Worm (Caenorhabditis elegans) whole organism, L3 larva: ENCODE measurements around the gene F26A10.2.

ENCODE experiments used
- R02D3.7 ChIP-seq: fragments of 150-350 bp; optimal IDR thresholded peaks from 2 replicates; lab custom pipeline; 2014; ENCODE audit warnings: missing biosample characterization, missing genetic modification characterization
- ZK546.5 ChIP-seq: sonication (generic microtip); optimal IDR thresholded peaks from 2 replicates; lab custom pipeline; 2017; ENCODE audit warnings: missing biosample characterization, missing genetic modification characterization
- aly-2 ChIP-seq: fragments of 150-350 bp; optimal IDR thresholded peaks from 2 replicates; lab custom pipeline; 2014; ENCODE audit warnings: missing biosample characterization, missing genetic modification characterization
- ama-1 ChIP-seq: fragments of 150-350 bp; optimal IDR thresholded peaks from 2 replicates; lab custom pipeline; 2018
- ceh-28 ChIP-seq: fragments of 150-350 bp; optimal IDR thresholded peaks from 2 replicates; lab custom pipeline; 2014; ENCODE audit warnings: missing biosample characterization, missing genetic modification reagents, missing genetic modification characterization
- ceh-9 ChIP-seq: sonication (generic microtip); optimal IDR thresholded peaks from 2 replicates; lab custom pipeline; 2018; ENCODE audit warnings: missing biosample characterization, missing genetic modification characterization
- daf-12 ChIP-seq: fragments of 150-350 bp; optimal IDR thresholded peaks from 2 replicates; lab custom pipeline; 2014; ENCODE audit warnings: missing biosample characterization, missing genetic modification reagents, missing genetic modification characterization
- egl-27 ChIP-seq: sonication (generic microtip); optimal IDR thresholded peaks from 4 replicates; lab custom pipeline; 2017; ENCODE audit warnings: missing biosample characterization, missing genetic modification reagents, missing genetic modification characterization
- egl-5 ChIP-seq: fragments of 150-350 bp; optimal IDR thresholded peaks from 2 replicates; lab custom pipeline; 2017; ENCODE audit warnings: missing biosample characterization, missing genetic modification reagents, missing genetic modification characterization, inconsistent platforms
- elt-1 ChIP-seq: fragments of 150-350 bp; optimal IDR thresholded peaks from 2 replicates; lab custom pipeline; 2014; ENCODE audit warnings: missing biosample characterization, missing genetic modification characterization
- elt-2 ChIP-seq: sonication (generic microtip); optimal IDR thresholded peaks from 2 replicates; lab custom pipeline; 2016; ENCODE audit warnings: missing genetic modification reagents, mild to moderate bottlenecking, missing genetic modification characterization, missing compliant biosample characterization
- elt-3 ChIP-seq, 3 experiments: fragments of 150-350 bp in 1 of 3; sonication (generic microtip) in 2 of 3; optimal IDR thresholded peaks; 2 replicates in 2 of 3; 4 replicates in 1 of 3; lab custom pipeline; 2014 to 2017; ENCODE audit warnings: missing biosample characterization in 3 of 3, missing genetic modification characterization in 3 of 3
- eor-1 ChIP-seq, 2 experiments: fragments of 150-350 bp; optimal IDR thresholded peaks; 2 replicates each; lab custom pipeline; 2014 to 2018; ENCODE audit warnings: missing biosample characterization in 2 of 2, missing genetic modification characterization in 2 of 2
- fkh-10 ChIP-seq: sonication (generic microtip); optimal IDR thresholded peaks from 2 replicates; lab custom pipeline; 2017; ENCODE audit warnings: missing biosample characterization, missing genetic modification reagents, missing genetic modification characterization
- fkh-2 ChIP-seq: fragments of 150-350 bp; optimal IDR thresholded peaks from 2 replicates; lab custom pipeline; 2014; ENCODE audit warnings: missing biosample characterization, missing genetic modification reagents, missing genetic modification characterization
- fos-1 ChIP-seq: fragments of 150-350 bp; optimal IDR thresholded peaks from 2 replicates; lab custom pipeline; 2014; ENCODE audit warnings: missing biosample characterization, missing genetic modification characterization
- hmg-11 ChIP-seq: sonication (generic microtip); optimal IDR thresholded peaks from 2 replicates; lab custom pipeline; 2016; ENCODE audit warnings: missing genetic modification characterization, missing compliant biosample characterization
- jun-1 ChIP-seq: fragments of 150-350 bp; optimal IDR thresholded peaks from 2 replicates; lab custom pipeline; 2014; ENCODE audit warnings: missing biosample characterization, missing genetic modification reagents, missing genetic modification characterization
- lin-15B ChIP-seq: fragments of 150-350 bp; optimal IDR thresholded peaks from 2 replicates; lab custom pipeline; 2014; ENCODE audit warnings: missing biosample characterization, missing genetic modification characterization
- lin-39 ChIP-seq: fragments of 150-350 bp; optimal IDR thresholded peaks from 2 replicates; lab custom pipeline; 2018; ENCODE audit warnings: missing biosample characterization, missing genetic modification reagents, missing genetic modification characterization
- lsy-12 ChIP-seq: sonication (generic microtip); optimal IDR thresholded peaks from 2 replicates; lab custom pipeline; 2016; ENCODE audit warnings: mild to moderate bottlenecking, missing genetic modification characterization, missing compliant biosample characterization
- mdl-1 ChIP-seq: fragments of 150-350 bp; optimal IDR thresholded peaks from 2 replicates; lab custom pipeline; 2014; ENCODE audit warnings: missing biosample characterization, missing genetic modification characterization
- mml-1 ChIP-seq: fragments of 150-350 bp; sonication (generic microtip); optimal IDR thresholded peaks from 3 replicates; lab custom pipeline; 2014; ENCODE audit warnings: missing biosample characterization, missing genetic modification characterization
- nfya-1 ChIP-seq: sonication (generic microtip); optimal IDR thresholded peaks from 2 replicates; lab custom pipeline; 2017; ENCODE audit warnings: missing genetic modification characterization, mild to moderate bottlenecking, missing compliant biosample characterization, antibody characterized with exemption, moderate library complexity; ENCODE audit not compliant: insufficient read depth
- nhr-11 ChIP-seq: fragments of 150-350 bp; optimal IDR thresholded peaks from 2 replicates; lab custom pipeline; 2014; ENCODE audit warnings: missing biosample characterization, missing genetic modification characterization
- nhr-12 ChIP-seq: fragments of 150-350 bp; optimal IDR thresholded peaks from 2 replicates; lab custom pipeline; 2014; ENCODE audit warnings: missing biosample characterization, missing genetic modification characterization
- nhr-23 ChIP-seq: fragments of 150-350 bp; optimal IDR thresholded peaks from 2 replicates; lab custom pipeline; 2014; ENCODE audit warnings: missing biosample characterization, missing genetic modification reagents, missing genetic modification characterization
- nhr-237 ChIP-seq: fragments of 150-350 bp; optimal IDR thresholded peaks from 2 replicates; lab custom pipeline; 2014; ENCODE audit warnings: missing biosample characterization, missing genetic modification characterization
- nhr-25 ChIP-seq: sonication (generic microtip); optimal IDR thresholded peaks from 2 replicates; lab custom pipeline; 2017; ENCODE audit warnings: missing biosample characterization, missing genetic modification characterization
- nhr-28 ChIP-seq: fragments of 150-350 bp; optimal IDR thresholded peaks from 2 replicates; lab custom pipeline; 2014; ENCODE audit warnings: missing biosample characterization, missing genetic modification characterization
- nhr-43 ChIP-seq: sonication (generic microtip); optimal IDR thresholded peaks from 2 replicates; lab custom pipeline; 2016; ENCODE audit warnings: mild to moderate bottlenecking, missing genetic modification characterization, missing compliant biosample characterization; ENCODE audit not compliant: poor library complexity, severe bottlenecking
- nhr-67 ChIP-seq: fragments of 150-350 bp; optimal IDR thresholded peaks from 2 replicates; lab custom pipeline; 2014; ENCODE audit warnings: missing biosample characterization, missing genetic modification characterization
- nhr-76 ChIP-seq: fragments of 150-350 bp; sonication (generic microtip); optimal IDR thresholded peaks from 5 replicates; lab custom pipeline; 2014; ENCODE audit warnings: missing biosample characterization, missing genetic modification characterization
- nhr-77 ChIP-seq: fragments of 150-350 bp; optimal IDR thresholded peaks from 2 replicates; lab custom pipeline; 2014; ENCODE audit warnings: missing biosample characterization, missing genetic modification characterization
- pha-4 ChIP-seq: fragments of 150-350 bp; optimal IDR thresholded peaks from 2 replicates; lab custom pipeline; 2014; ENCODE audit warnings: missing biosample characterization, missing genetic modification reagents, missing genetic modification characterization
- pqm-1 ChIP-seq: fragments of 150-350 bp; optimal IDR thresholded peaks from 2 replicates; lab custom pipeline; 2017; ENCODE audit warnings: missing biosample characterization, missing genetic modification characterization, inconsistent platforms
- sea-2 ChIP-seq: fragments of 150-350 bp; sonication (generic microtip); optimal IDR thresholded peaks from 4 replicates; lab custom pipeline; 2014; ENCODE audit warnings: missing biosample characterization, missing genetic modification reagents, missing genetic modification characterization
- skn-1 ChIP-seq: fragments of 150-350 bp; optimal IDR thresholded peaks from 2 replicates; lab custom pipeline; 2014; ENCODE audit warnings: missing biosample characterization, missing genetic modification characterization
- tbx-2 ChIP-seq: sonication (generic microtip); optimal IDR thresholded peaks from 2 replicates; lab custom pipeline; 2016; ENCODE audit warnings: mild to moderate bottlenecking, missing genetic modification characterization, missing compliant biosample characterization
- unc-39 ChIP-seq: sonication (generic microtip); optimal IDR thresholded peaks from 4 replicates; lab custom pipeline; 2017; ENCODE audit warnings: missing biosample characterization, missing genetic modification characterization
- unc-62 ChIP-seq: fragments of 150-350 bp; sonication (generic microtip); optimal IDR thresholded peaks from 4 replicates; lab custom pipeline; 2014; ENCODE audit warnings: missing biosample characterization, missing genetic modification reagents, missing genetic modification characterization
- zag-1 ChIP-seq: fragments of 150-350 bp; optimal IDR thresholded peaks from 2 replicates; lab custom pipeline; 2014; ENCODE audit warnings: missing biosample characterization, missing genetic modification characterization
- ztf-11 ChIP-seq: fragments of 150-350 bp; optimal IDR thresholded peaks from 2 replicates; lab custom pipeline; 2014; ENCODE audit warnings: missing biosample characterization, missing genetic modification characterization
- ztf-4 ChIP-seq: fragments of 150-350 bp; optimal IDR thresholded peaks from 2 replicates; lab custom pipeline; 2014; ENCODE audit warnings: missing biosample characterization, missing genetic modification characterization

Gene F26A10.2

DNA sequence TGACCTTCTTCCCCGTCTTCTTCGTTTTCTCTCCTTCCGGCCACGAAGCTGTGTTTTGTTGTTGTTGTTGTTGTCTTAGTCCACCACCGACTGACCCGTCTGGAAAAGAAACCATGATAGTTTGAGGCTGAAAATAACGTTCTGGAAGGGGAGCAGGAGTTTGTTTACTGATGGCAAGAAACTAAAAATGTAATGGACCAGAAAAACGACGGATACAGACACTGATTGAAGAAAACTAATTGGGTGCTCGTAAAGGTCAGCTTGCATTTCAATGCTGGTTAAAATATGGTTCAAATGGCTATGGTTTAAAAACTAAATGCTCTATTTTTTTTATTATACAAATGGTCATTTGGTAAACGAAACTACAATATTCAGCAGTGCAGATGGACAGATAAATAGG lies at the start of gene F26A10.2:
F26A10.2 (minus strand) TSS at position 101 of the 400 bp plus-strand sequence.
- TF ChIP-seq pqm-1 (tag; lab: Kevin White, UChicago), result no peak
- TF ChIP-seq mdl-1 (tag; lab: Kevin White, UChicago), result no peak
- TF ChIP-seq lin-39 (tag; lab: Kevin White, UChicago), result peak; percentile 40
- TF ChIP-seq, all 47 proteins: peak for 1

ce11 chrX:7689570-7689969 lies 44.4 kb upstream of the F26A10.2 start:
- TF ChIP-seq pha-4 (tag; lab: Kevin White, UChicago), result peak; percentile 61
- TF ChIP-seq lsy-12, result no peak

- TF ChIP-seq nhr-237 (no peak), ZK546.5 (no peak), nhr-67 (tag; lab: Kevin White, UChicago) (no peak), pha-4 (tag; lab: Kevin White, UChicago) (no peak), zag-1 (tag; lab: Kevin White, UChicago) (no peak), lsy-12 (no peak), sea-2 (GFP tag; lab: Kevin White, UChicago) (no peak), elt-3 (tag; optimal IDR thresholded peaks at IDR 0.05; lab: Kevin White, UChicago) (no peak)
These were observed 43.9 kb upstream of the F26A10.2 start, which contains the start of gene clik-2 for ce11 chrX:7689119-7689518. clik-2 (minus strand) TSS chrX:7689219.

ce11 chrX:7681965-7682946 lies 37.0 kb upstream of the F26A10.2 start, which contains the start of gene unc-18:
unc-18 (plus strand) TSS chrX:7682896.
- TF ChIP-seq nhr-25 (tag; lab: Kevin White, UChicago) (no peak), ZK546.5 (no peak), pqm-1 (tag; lab: Kevin White, UChicago) (no peak), R02D3.7 (tag; lab: Kevin White, UChicago) (no peak), eor-1 (tag; optimal IDR thresholded peaks at IDR 0.05; lab: Kevin White, UChicago) (no peak), hmg-11 (tag; lab: Kevin White, UChicago) (peak; percentile 44), fkh-2 (tag; lab: Kevin White, UChicago) (no peak), sea-2 (GFP tag; lab: Kevin White, UChicago) (peak; percentile 46), pha-4 (tag; lab: Kevin White, UChicago) (peak; percentile 55), nhr-76 (tag; lab: Kevin White, UChicago) (no peak), fkh-10 (GFP tag; lab: Kevin White, UChicago) (no peak), egl-27 (tag; lab: Kevin White, UChicago) (no peak), nhr-28 (no peak), nhr-237 (no peak), lin-39 (tag; lab: Kevin White, UChicago) (peak; percentile 69), daf-12 (tag; lab: Kevin White, UChicago) (no peak), elt-1 (tag; lab: Kevin White, UChicago) (peak; percentile 25), jun-1 (tag; lab: Kevin White, UChicago) (no peak), nhr-43 (no peak), nhr-23 (tag; lab: Kevin White, UChicago) (no peak), mml-1 (no peak), mdl-1 (tag; lab: Kevin White, UChicago) (no peak), aly-2 (tag; lab: Kevin White, UChicago) (no peak), skn-1 (tag; lab: Kevin White, UChicago) (no peak), ztf-11 (tag; lab: Kevin White, UChicago) (no peak), nfya-1 (tag; lab: Kevin White, UChicago) (peak; percentile 65), nhr-77 (tag; lab: Kevin White, UChicago) (no peak), egl-5 (tag; lab: Kevin White, UChicago) (no peak), tbx-2 (tag; lab: Kevin White, UChicago) (no peak), nhr-11 (tag; lab: Kevin White, UChicago) (no peak), elt-3 (tag; optimal IDR thresholded peaks at IDR 0.05; lab: Kevin White, UChicago) (no peak), lsy-12 (no peak), ztf-4 (tag; lab: Kevin White, UChicago) (no peak), zag-1 (tag; lab: Kevin White, UChicago) (no peak), ceh-28 (tag; lab: Kevin White, UChicago) (peak; percentile 75), ceh-9 (no peak), unc-62 (GFP tag; lab: Kevin White, UChicago) (peak; percentile 65), ama-1 (lab: Kevin White, UChicago) (no peak), unc-39 (tag; lab: Kevin White, UChicago) (no peak), nhr-12 (tag; lab: Kevin White, UChicago) (no peak), elt-2 (no peak), lin-15B (no peak), nhr-67 (tag; lab: Kevin White, UChicago) (no peak), fos-1 (tag; lab: Kevin White, UChicago) (no peak)
